In the genomic region with DNA sequence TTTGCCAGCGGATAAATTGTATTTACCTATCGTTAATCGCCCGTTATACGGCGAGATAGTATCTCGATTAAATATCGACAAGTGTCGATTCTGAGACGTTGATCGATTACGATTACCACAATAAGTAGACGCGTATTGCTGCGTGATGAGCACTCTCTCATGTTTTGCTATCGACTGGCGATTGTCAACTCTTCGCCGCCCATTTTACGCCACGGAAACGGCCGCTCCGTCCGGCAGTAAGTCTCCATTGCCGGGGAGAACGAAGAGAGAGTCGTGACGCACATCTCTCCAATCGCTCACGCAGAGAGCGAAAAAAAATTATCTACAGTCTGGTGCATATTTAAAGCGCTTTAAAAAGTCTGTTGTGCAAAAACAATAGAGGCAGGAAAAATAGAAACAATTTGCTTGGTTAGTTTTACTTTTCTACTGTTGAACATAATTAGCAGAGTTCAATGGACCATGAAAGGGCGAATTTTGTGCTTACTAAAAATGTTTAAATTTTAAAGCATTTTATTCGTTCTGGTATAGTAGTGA, we compare ENCODE assay signal across 1 fruit fly cellular context.
TF ChIP-seq lines count a peak whose summit lies in the region.

A gene (minus strand): TSS at position 191 of the 534 bp plus-strand sequence.

TF ChIP-seq in whole organism, embryonic, 481 proteins besides CTCF, POLR2A, EP300 and RAD21 (continued from another document):
- TF ChIP-seq wdn (GFP tag; IDR thresholded peaks at IDR 0.05; lab: Robert Waterston, UW) (no peak), ap (GFP tag; IDR thresholded peaks at IDR 0.05; lab: Robert Waterston, UW) (no peak), CG30403 (GFP tag; optimal IDR thresholded peaks at IDR 0.05; lab: Kevin White, UChicago) (peak; percentile 58), NFAT (GFP tag; IDR thresholded peaks at IDR 0.05; lab: Robert Waterston, UW) (no peak), HHEX (GFP tag; optimal IDR thresholded peaks at IDR 0.05; lab: Kevin White, UChicago) (peak; percentile 51), PHDP (tag; optimal IDR thresholded peaks at IDR 0.05; lab: Kevin White, UChicago) (peak; percentile 58), sima (GFP tag; optimal IDR thresholded peaks at IDR 0.05; lab: Kevin White, UChicago) (no peak), scrt (GFP tag; optimal IDR thresholded peaks at IDR 0.05; lab: Kevin White, UChicago) (no peak), CG10565 (GFP tag; optimal IDR thresholded peaks at IDR 0.05; lab: Kevin White, UChicago) (no peak), br (optimal IDR thresholded peaks at IDR 0.05; lab: Kevin White, UChicago) (no peak), HLHmδ (GFP tag; optimal IDR thresholded peaks at IDR 0.05; lab: Kevin White, UChicago) (no peak), otp (GFP tag; IDR thresholded peaks at IDR 0.05; lab: Robert Waterston, UW) (no peak), Asciz (GFP tag; optimal IDR thresholded peaks at IDR 0.05; lab: Kevin White, UChicago) (peak; percentile 21), gsb (GFP tag; IDR thresholded peaks at IDR 0.05; lab: Robert Waterston, UW) (no peak), peb (GFP tag; IDR thresholded peaks at IDR 0.05; lab: Robert Waterston, UW) (no peak), Sry-β (GFP tag; optimal IDR thresholded peaks at IDR 0.05; lab: Kevin White, UChicago) (no peak), cad (GFP tag; optimal IDR thresholded peaks at IDR 0.05; lab: Kevin White, UChicago) (no peak), bcd (GFP tag; optimal IDR thresholded peaks at IDR 0.05; lab: Kevin White, UChicago) (no peak), CG17361 (GFP tag; IDR thresholded peaks at IDR 0.05; lab: Robert Waterston, UW) (no peak; the same call in 2 of the 3 replicates), Mad (GFP tag; optimal IDR thresholded peaks at IDR 0.05; lab: Kevin White, UChicago) (no peak), CG12219 (GFP tag; optimal IDR thresholded peaks at IDR 0.05; lab: Kevin White, UChicago) (peak; percentile 40), BtbVII (GFP tag; optimal IDR thresholded peaks at IDR 0.05; lab: Kevin White, UChicago) (peak; percentile 72), ATbp (GFP tag; optimal IDR thresholded peaks at IDR 0.05; lab: Kevin White, UChicago) (no peak), HLH4C (GFP tag; IDR thresholded peaks at IDR 0.05; lab: Robert Waterston, UW; ENCODE audit: partially characterized antibody) (peak; percentile 99), pros (GFP tag; optimal IDR thresholded peaks at IDR 0.05; lab: Kevin White, UChicago) (no peak), tap (tag; optimal IDR thresholded peaks at IDR 0.05; lab: Kevin White, UChicago) (peak; percentile 47), Dfd (GFP tag; optimal IDR thresholded peaks at IDR 0.05; lab: Kevin White, UChicago) (no peak), cg (GFP tag; optimal IDR thresholded peaks at IDR 0.05; lab: Kevin White, UChicago) (no peak), CG15514 (GFP tag; optimal IDR thresholded peaks at IDR 0.05; lab: Kevin White, UChicago) (no peak), H2.0 (GFP tag; IDR thresholded peaks at IDR 0.05; lab: Robert Waterston, UW) (no peak), onecut (GFP tag; IDR thresholded peaks at IDR 0.05; lab: Robert Waterston, UW) (no peak), fu2 (GFP tag; optimal IDR thresholded peaks at IDR 0.05; lab: Kevin White, UChicago) (no peak), CHES-1-like (GFP tag; optimal IDR thresholded peaks at IDR 0.05; lab: Kevin White, UChicago) (no peak), CG17912 (GFP tag; optimal IDR thresholded peaks at IDR 0.05; lab: Kevin White, UChicago) (no peak), zen (tag; optimal IDR thresholded peaks at IDR 0.05; lab: Kevin White, UChicago) (no peak), CG7556 (GFP tag; optimal IDR thresholded peaks at IDR 0.05; lab: Kevin White, UChicago) (peak; percentile 50), tup (GFP tag; optimal IDR thresholded peaks at IDR 0.05; lab: Kevin White, UChicago) (no peak), zen2 (GFP tag; IDR thresholded peaks at IDR 0.05; lab: Robert Waterston, UW; ENCODE audit: partially characterized antibody) (peak; percentile 93; the same call in 2 of the 3 replicates), CG17328 (GFP tag; IDR thresholded peaks at IDR 0.05; lab: Robert Waterston, UW) (no peak), luna (GFP tag; optimal IDR thresholded peaks at IDR 0.05; lab: Kevin White, UChicago) (no peak), CG13424 (tag; optimal IDR thresholded peaks at IDR 0.05; lab: Kevin White, UChicago) (no peak)
